Worm (Caenorhabditis elegans) whole organism, L4 larva: ENCODE measurements around the gene Y37B11A.3.

Source experiments
- D1046.2 ChIP-seq: fragments of 200-800 bp; sonication (Bioruptor generic); IDR thresholded peaks from 2 replicates; pipeline ENCODE4 v1.3.6; 2022; ENCODE audit warnings: missing genetic modification characterization, missing compliant biosample characterization
- F26F4.8 ChIP-seq: fragments of 200-800 bp; sonication (Bioruptor generic); conservative IDR thresholded peaks from 2 replicates; pipeline ENCODE4 v1.3.6; 2022; ENCODE audit warnings: missing genetic modification characterization, missing compliant biosample characterization
- F37D6.2 ChIP-seq: sonication (generic microtip); optimal IDR thresholded peaks from 2 replicates; lab custom pipeline; 2016; ENCODE audit warnings: mild to moderate bottlenecking, missing genetic modification characterization, missing compliant biosample characterization
- F44E2.7 ChIP-seq: fragments of 200-800 bp; sonication (Bioruptor generic); IDR thresholded peaks from 2 replicates; pipeline ENCODE4 v2.1.2; 2022; ENCODE audit warnings: missing genetic modification characterization, missing compliant biosample characterization
- R02D3.7 ChIP-seq: fragments of 150-350 bp; sonication (generic microtip); optimal IDR thresholded peaks from 3 replicates; lab custom pipeline; 2014; ENCODE audit warnings: missing biosample characterization, missing genetic modification characterization
- T26A8.4 ChIP-seq: fragments of 200-800 bp; sonication (Bioruptor generic); IDR thresholded peaks from 2 replicates; pipeline ENCODE4 v1.3.6; 2022; ENCODE audit warnings: missing genetic modification characterization, missing compliant biosample characterization
- Y48G9A.11 ChIP-seq: fragments of 200-800 bp; sonication (Bioruptor generic); IDR thresholded peaks from 2 replicates; pipeline ENCODE4 v1.3.6; 2022; ENCODE audit warnings: missing genetic modification reagents, missing genetic modification characterization, missing compliant biosample characterization
- ZK337.2 ChIP-seq: fragments of 200-800 bp; sonication (Bioruptor generic); IDR thresholded peaks from 2 replicates; pipeline ENCODE4 v1.3.6; 2022; ENCODE audit warnings: missing genetic modification reagents, missing genetic modification characterization, missing compliant biosample characterization
- aha-1 ChIP-seq: fragments of 150-350 bp; peaks from one replicate; lab custom pipeline; 2014; ENCODE audit warnings: missing biosample characterization, missing genetic modification characterization
- aly-2 ChIP-seq: sonication (generic microtip); optimal IDR thresholded peaks from 2 replicates; lab custom pipeline; 2018; ENCODE audit warnings: missing biosample characterization, missing genetic modification characterization
- attf-4 ChIP-seq: sonication (generic microtip); optimal IDR thresholded peaks from 3 replicates; lab custom pipeline; 2017; ENCODE audit warnings: missing biosample characterization, missing genetic modification characterization
- ceh-20 ChIP-seq: fragments of 200-800 bp; sonication (Bioruptor generic); IDR thresholded peaks from 2 replicates; pipeline ENCODE4 v1.3.6; 2022; ENCODE audit warnings: missing genetic modification reagents, missing genetic modification characterization, missing compliant biosample characterization
- ceh-28 ChIP-seq: fragments of 150-350 bp; optimal IDR thresholded peaks from 2 replicates; lab custom pipeline; 2014; ENCODE audit warnings: missing biosample characterization, missing genetic modification reagents, missing genetic modification characterization
- ceh-32 ChIP-seq: sonication (generic microtip); optimal IDR thresholded peaks from 2 replicates; lab custom pipeline; 2016; ENCODE audit warnings: mild to moderate bottlenecking, missing genetic modification characterization, missing compliant biosample characterization; ENCODE audit not compliant: poor library complexity
- ceh-44 ChIP-seq: fragments of 200-800 bp; sonication (Bioruptor generic); IDR thresholded peaks from 2 replicates; pipeline ENCODE4 v1.3.6; 2022; ENCODE audit warnings: missing genetic modification reagents, missing genetic modification characterization, missing compliant biosample characterization
- ces-1 ChIP-seq: fragments of 150-350 bp; sonication (generic microtip); optimal IDR thresholded peaks from 4 replicates; lab custom pipeline; 2014; ENCODE audit warnings: missing biosample characterization, missing genetic modification reagents, missing genetic modification characterization
- daf-16 ChIP-seq, 3 experiments: sonication (generic microtip); optimal IDR thresholded peaks; 2 replicates each; lab custom pipeline; 2016 to 2017; ENCODE audit warnings: missing genetic modification characterization in 3 of 3, missing genetic modification reagents in 3 of 3, mild to moderate bottlenecking in 2 of 3, missing compliant biosample characterization in 2 of 3, missing biosample characterization in 1 of 3, moderate library complexity in 1 of 3
- dmd-6 ChIP-seq: fragments of 200-800 bp; sonication (Bioruptor generic); IDR thresholded peaks from 2 replicates; pipeline ENCODE4 v1.3.6; 2022; ENCODE audit warnings: missing genetic modification reagents, missing genetic modification characterization, missing compliant biosample characterization
- dpl-1 ChIP-seq: fragments of 150-350 bp; optimal IDR thresholded peaks from 2 replicates; lab custom pipeline; 2014; ENCODE audit warnings: missing biosample characterization, missing genetic modification reagents, missing genetic modification characterization
- duxl-1 ChIP-seq: sonication (generic microtip); optimal IDR thresholded peaks from 2 replicates; lab custom pipeline; 2016; ENCODE audit warnings: mild to moderate bottlenecking, missing genetic modification characterization, moderate library complexity, missing compliant biosample characterization; ENCODE audit not compliant: poor library complexity
- egl-43 ChIP-seq: fragments of 200-800 bp; sonication (Bioruptor generic); IDR thresholded peaks from 2 replicates; pipeline ENCODE4 v1.3.6; 2022; ENCODE audit warnings: missing genetic modification reagents, missing genetic modification characterization, missing compliant biosample characterization
- fos-1 ChIP-seq: fragments of 150-350 bp; optimal IDR thresholded peaks from 2 replicates; lab custom pipeline; 2014; ENCODE audit warnings: missing biosample characterization, missing genetic modification characterization
- gei-8 ChIP-seq: fragments of 200-800 bp; sonication (Bioruptor generic); optimal IDR thresholded peaks from 2 replicates; lab custom pipeline; 2018; ENCODE audit warnings: mild to moderate bottlenecking, missing genetic modification characterization, missing compliant biosample characterization
- jun-1 ChIP-seq: fragments of 150-350 bp; optimal IDR thresholded peaks from 2 replicates; lab custom pipeline; 2014; ENCODE audit warnings: missing biosample characterization, missing genetic modification reagents, missing genetic modification characterization
- lin-13 ChIP-seq: fragments of 150-350 bp; optimal IDR thresholded peaks from 2 replicates; lab custom pipeline; 2014; ENCODE audit warnings: missing biosample characterization, missing genetic modification reagents, missing genetic modification characterization
- lin-15B ChIP-seq: fragments of 150-350 bp; sonication (generic microtip); optimal IDR thresholded peaks from 3 replicates; lab custom pipeline; 2014; ENCODE audit warnings: missing biosample characterization, missing genetic modification characterization
- lin-29 ChIP-seq: fragments of 200-800 bp; sonication (Bioruptor generic); IDR thresholded peaks from 2 replicates; pipeline ENCODE4 v1.3.6; 2022; ENCODE audit warnings: missing genetic modification reagents, missing genetic modification characterization, missing compliant biosample characterization
- madf-5 ChIP-seq, 2 experiments: fragments of 200-800 bp; sonication (Bioruptor generic); IDR thresholded peaks; 2 replicates each; pipeline ENCODE4 v1.3.6; 2022; ENCODE audit warnings: missing compliant biosample characterization in 2 of 2, missing genetic modification characterization in 2 of 2
- madf-9 ChIP-seq: fragments of 200-800 bp; sonication (Bioruptor generic); conservative IDR thresholded peaks from 2 replicates; pipeline ENCODE4 v1.3.6; 2022; ENCODE audit warnings: missing genetic modification reagents, missing genetic modification characterization, missing compliant biosample characterization
- mdt-29 ChIP-seq: fragments of 200-800 bp; sonication (Bioruptor generic); IDR thresholded peaks from 2 replicates; pipeline ENCODE4 v1.3.6; 2022; ENCODE audit warnings: missing genetic modification reagents, missing genetic modification characterization, missing compliant biosample characterization
- mep-1 ChIP-seq: fragments of 150-350 bp; sonication (generic microtip); optimal IDR thresholded peaks from 3 replicates; lab custom pipeline; 2014; ENCODE audit warnings: missing biosample characterization, missing genetic modification characterization
- nhr-10 ChIP-seq: fragments of 150-350 bp; optimal IDR thresholded peaks from 2 replicates; lab custom pipeline; 2014; ENCODE audit warnings: missing biosample characterization, missing genetic modification characterization
- nhr-102 ChIP-seq: sonication (generic microtip); optimal IDR thresholded peaks from 2 replicates; lab custom pipeline; 2016; ENCODE audit warnings: mild to moderate bottlenecking, missing genetic modification characterization, moderate library complexity, missing compliant biosample characterization
- nhr-111 ChIP-seq: fragments of 200-800 bp; sonication (Bioruptor generic); optimal IDR thresholded peaks from 2 replicates; lab custom pipeline; 2018; ENCODE audit warnings: mild to moderate bottlenecking, missing genetic modification characterization, missing compliant biosample characterization
- nhr-237 ChIP-seq: sonication (generic microtip); optimal IDR thresholded peaks from 2 replicates; lab custom pipeline; 2017; ENCODE audit warnings: missing biosample characterization, missing genetic modification characterization
- nhr-42 ChIP-seq: fragments of 200-800 bp; sonication (Bioruptor generic); IDR thresholded peaks from 2 replicates; pipeline ENCODE4 v1.3.6; 2022; ENCODE audit warnings: missing genetic modification characterization, missing compliant biosample characterization
- nhr-48 ChIP-seq: sonication (generic microtip); optimal IDR thresholded peaks from 2 replicates; lab custom pipeline; 2016; ENCODE audit warnings: mild to moderate bottlenecking, missing genetic modification characterization, missing compliant biosample characterization
- nhr-76 ChIP-seq: fragments of 150-350 bp; optimal IDR thresholded peaks from 2 replicates; lab custom pipeline; 2014; ENCODE audit warnings: missing biosample characterization, missing genetic modification characterization
- pha-4 ChIP-seq, 2 experiments: fragments of 150-350 bp in 1 of 2; fragments of 200-800 bp in 1 of 2; sonication (Bioruptor generic) in 1 of 2; IDR thresholded peaks in 1 of 2; optimal IDR thresholded peaks in 1 of 2; 2 replicates each; pipeline versions ENCODE4 v1.3.6 to Lab custom; 2014 to 2022; ENCODE audit warnings: missing genetic modification characterization in 2 of 2, missing genetic modification reagents in 2 of 2, missing biosample characterization in 1 of 2, missing compliant biosample characterization in 1 of 2
- pqm-1 ChIP-seq: sonication (generic microtip); optimal IDR thresholded peaks from 2 replicates; lab custom pipeline; 2017; ENCODE audit warnings: missing biosample characterization, missing genetic modification characterization
- saeg-2 ChIP-seq: fragments of 200-800 bp; sonication (Bioruptor generic); IDR thresholded peaks from 2 replicates; pipeline ENCODE4 v1.3.6; 2022; ENCODE audit warnings: missing genetic modification reagents, missing genetic modification characterization, missing compliant biosample characterization
- skn-1 ChIP-seq: fragments of 150-350 bp; optimal IDR thresholded peaks from 2 replicates; lab custom pipeline; 2014; ENCODE audit warnings: missing biosample characterization, missing genetic modification characterization
- tra-1 ChIP-seq: fragments of 200-800 bp; sonication (Bioruptor generic); IDR thresholded peaks from 2 replicates; pipeline ENCODE4 v1.3.6; 2022; ENCODE audit warnings: missing genetic modification reagents, missing genetic modification characterization, missing compliant biosample characterization
- unc-130 ChIP-seq: sonication (generic microtip); optimal IDR thresholded peaks from 2 replicates; lab custom pipeline; 2016; ENCODE audit warnings: missing genetic modification reagents, missing genetic modification characterization, missing compliant biosample characterization
- vab-7 ChIP-seq: fragments of 200-800 bp; sonication (Bioruptor generic); IDR thresholded peaks from 2 replicates; pipeline ENCODE4 v1.3.6; 2022; ENCODE audit warnings: missing genetic modification reagents, missing genetic modification characterization, missing compliant biosample characterization
- zfp-2 ChIP-seq: sonication (generic microtip); optimal IDR thresholded peaks from 2 replicates; lab custom pipeline; 2016; ENCODE audit warnings: mild to moderate bottlenecking, missing genetic modification characterization, missing compliant biosample characterization
- zfp-3 ChIP-seq: fragments of 200-800 bp; sonication (Bioruptor generic); conservative IDR thresholded peaks from 2 replicates; pipeline ENCODE4 v1.3.6; 2022; ENCODE audit warnings: missing genetic modification reagents, missing genetic modification characterization, missing compliant biosample characterization
- zip-11 ChIP-seq: fragments of 200-800 bp; sonication (Bioruptor generic); IDR thresholded peaks from 2 replicates; pipeline ENCODE4 v1.3.6; 2022; ENCODE audit warnings: missing genetic modification characterization, missing compliant biosample characterization
- zip-2 ChIP-seq: fragments of 150-350 bp; optimal IDR thresholded peaks from 2 replicates; lab custom pipeline; 2014; ENCODE audit warnings: missing biosample characterization, missing genetic modification characterization

The Y37B11A.3 gene

ce11 chrIII:5782080-5782479, 3.0 kb downstream of the Y37B11A.3 start (continued):
- TF ChIP-seq madf-5 (GFP tag; IDR thresholded peaks at IDR 0.05; lab: Robert Waterston, UW) (peak in 1 of 2 experiments; percentile 76; a peak in 1 of 4 replicates), pqm-1 (tag; lab: Kevin White, UChicago) (no peak), vab-7 (GFP tag; lab: Robert Waterston, UW) (peak; percentile 65; the same call in 1 of the 2 replicates), nhr-10 (no peak), duxl-1 (no peak), F37D6.2 (tag; lab: Kevin White, UChicago) (no peak), unc-130 (no peak), aha-1 (tag; lab: Kevin White, UChicago) (no peak), lin-15B (tag; lab: Kevin White, UChicago) (no peak), pha-4 (GFP tag; IDR thresholded peaks at IDR 0.05; lab: Robert Waterston, UW) (no peak), pha-4 (tag; optimal IDR thresholded peaks at IDR 0.05; lab: Kevin White, UChicago) (no peak), Y48G9A.11 (GFP tag; lab: Robert Waterston, UW) (peak; percentile 88), mdt-29 (GFP tag; lab: Robert Waterston, UW) (peak; percentile 26; the same call in 1 of the 2 replicates), nhr-42 (no peak), aly-2 (tag; lab: Kevin White, UChicago) (no peak), ceh-28 (tag; lab: Kevin White, UChicago) (no peak), zfp-2 (tag; lab: Kevin White, UChicago) (no peak), saeg-2 (GFP tag; lab: Robert Waterston, UW) (no peak), D1046.2 (GFP tag; lab: Robert Waterston, UW) (0 out of 2 replicates have a peak, but pooled peaks have one; percentile 15), F44E2.7 (GFP tag; lab: Robert Waterston, UW) (no peak), lin-13 (GFP tag; lab: Kevin White, UChicago) (no peak), dpl-1 (no peak), gei-8 (GFP tag; lab: Kevin White, UChicago) (no peak), skn-1 (no peak), zfp-3 (no peak), madf-9 (no peak), nhr-102 (no peak), F26F4.8 (0 out of 2 replicates have a peak, but pooled peaks have one; percentile 69), jun-1 (tag; lab: Kevin White, UChicago) (no peak), tra-1 (GFP tag; lab: Robert Waterston, UW) (no peak), ceh-20 (GFP tag; lab: Robert Waterston, UW) (no peak), R02D3.7 (no peak), lin-29 (no peak), ZK337.2 (no peak), ces-1 (GFP tag; lab: Kevin White, UChicago) (no peak), T26A8.4 (GFP tag; lab: Robert Waterston, UW) (no peak), zip-2 (no peak), fos-1 (tag; lab: Kevin White, UChicago) (no peak), mep-1 (tag; lab: Kevin White, UChicago) (no peak), nhr-48 (tag; lab: Kevin White, UChicago) (no peak), ceh-44 (GFP tag; lab: Robert Waterston, UW) (no peak), zip-11 (GFP tag; lab: Robert Waterston, UW) (no peak), dmd-6 (no peak), ceh-32 (tag; lab: Kevin White, UChicago) (no peak), attf-4 (no peak), daf-16 (GFP tag; optimal IDR thresholded peaks at IDR 0.05; lab: Kevin White, UChicago) (no peak), daf-16 (tag; optimal IDR thresholded peaks at IDR 0.05; lab: Kevin White, UChicago) (no peak), egl-43 (peak; percentile 72; the same call in 1 of the 2 replicates), nhr-237 (tag; lab: Kevin White, UChicago) (no peak), nhr-111 (no peak), nhr-76 (tag; lab: Kevin White, UChicago) (no peak)
- TF ChIP-seq, all 104 proteins: peak for 9
